Worm (Caenorhabditis elegans) whole organism, early embryonic: Measurements from ENCODE around the gene ZC84.7.

Source experiments
- B0310.2 ChIP-seq: sonication (generic microtip); optimal IDR thresholded peaks from 2 replicates; lab custom pipeline; 2016; ENCODE audit warnings: mild to moderate bottlenecking, missing genetic modification characterization, missing compliant biosample characterization
- F13C5.2 ChIP-seq: sonication (generic microtip); optimal IDR thresholded peaks from 2 replicates; lab custom pipeline; 2017; ENCODE audit warnings: mild to moderate bottlenecking, missing genetic modification characterization, inconsistent platforms, missing compliant biosample characterization
- aly-1 ChIP-seq: sonication (generic microtip); optimal IDR thresholded peaks from 2 replicates; lab custom pipeline; 2016; ENCODE audit warnings: missing genetic modification characterization, missing compliant biosample characterization
- ama-1 ChIP-seq: fragments of 150-350 bp; optimal IDR thresholded peaks from 2 replicates; lab custom pipeline; 2014
- ceh-36 ChIP-seq: sonication (generic microtip); optimal IDR thresholded peaks from 2 replicates; lab custom pipeline; 2016; ENCODE audit warnings: missing genetic modification characterization, inconsistent platforms, missing compliant biosample characterization
- flt-1 ChIP-seq: fragments of 200-800 bp; sonication (Bioruptor generic); IDR thresholded peaks from 2 replicates; pipeline ENCODE4 v1.3.6; 2022; ENCODE audit warnings: missing genetic modification characterization, missing compliant biosample characterization
- hmbx-1 ChIP-seq: sonication (generic microtip); optimal IDR thresholded peaks from 2 replicates; lab custom pipeline; 2016; ENCODE audit warnings: mild to moderate bottlenecking, missing genetic modification characterization, missing compliant biosample characterization
- hnd-1 ChIP-seq: sonication (generic microtip); optimal IDR thresholded peaks from 2 replicates; lab custom pipeline; 2016; ENCODE audit warnings: missing genetic modification characterization, missing compliant biosample characterization
- pes-1 ChIP-seq: fragments of 200-800 bp; sonication (Bioruptor generic); IDR thresholded peaks from 2 replicates; pipeline ENCODE4 v1.3.6; 2022; ENCODE audit warnings: missing genetic modification reagents, missing genetic modification characterization, missing compliant biosample characterization
- scrt-1 ChIP-seq: fragments of 200-800 bp; sonication (Bioruptor generic); IDR thresholded peaks from 2 replicates; pipeline ENCODE4 v1.3.6; 2022; ENCODE audit warnings: missing genetic modification characterization, missing compliant biosample characterization
- sea-1 ChIP-seq: fragments of 200-800 bp; sonication (Bioruptor generic); conservative IDR thresholded peaks from 2 replicates; pipeline ENCODE4 v1.3.6; 2022; ENCODE audit warnings: missing genetic modification characterization, missing compliant biosample characterization
- tbx-11 ChIP-seq: fragments of 200-800 bp; sonication (Bioruptor generic); IDR thresholded peaks from 2 replicates; pipeline ENCODE4 v1.3.6; 2022; ENCODE audit warnings: missing genetic modification characterization, missing compliant biosample characterization
- tbx-37 ChIP-seq: fragments of 200-800 bp; sonication (Bioruptor generic); conservative IDR thresholded peaks from 2 replicates; pipeline ENCODE4 v1.3.6; 2022; ENCODE audit warnings: missing genetic modification reagents, missing genetic modification characterization, missing compliant biosample characterization

ce11 chrIII:9181246-9181645 lies 4.6 kb upstream of the ZC84.7 start, which contains the start of gene tax-4:
- TF ChIP-seq aly-1 (tag; lab: Kevin White, UChicago), result no peak
- TF ChIP-seq F13C5.2 (tag; lab: Kevin White, UChicago), result no peak
- no peak for TF ChIP-seq scrt-1 (GFP tag; lab: Robert Waterston, UW)
- TF ChIP-seq pes-1 (GFP tag; lab: Robert Waterston, UW), result no peak
- no peak for TF ChIP-seq ama-1
- TF ChIP-seq tbx-11 (GFP tag; lab: Robert Waterston, UW), result no peak
- TF ChIP-seq B0310.2 (tag; lab: Kevin White, UChicago), result no peak
- TF ChIP-seq ceh-36 (tag; lab: Kevin White, UChicago), result no peak
- TF ChIP-seq flt-1 (GFP tag; lab: Robert Waterston, UW), result no peak
- no peak for TF ChIP-seq sea-1 (GFP tag; lab: Robert Waterston, UW)
- no peak for TF ChIP-seq hmbx-1 (tag; lab: Kevin White, UChicago)
- no peak for TF ChIP-seq hnd-1
- TF ChIP-seq tbx-37, result no peak
